Worm (Caenorhabditis elegans) whole organism, late embryonic: Measurements from ENCODE around the gene F31D4.5.

ENCODE experiments used
- C08G9.2 ChIP-seq: sonication (generic microtip); optimal IDR thresholded peaks from 2 replicates; lab custom pipeline; 2016; ENCODE audit warnings: mild to moderate bottlenecking, missing genetic modification characterization, moderate library complexity, missing compliant biosample characterization
- C38D4.7 ChIP-seq: fragments of 200-800 bp; sonication (Bioruptor generic); optimal IDR thresholded peaks from 2 replicates; lab custom pipeline; 2018; ENCODE audit warnings: mild to moderate bottlenecking, missing genetic modification characterization, moderate library complexity, missing compliant biosample characterization
- K09A11.1 ChIP-seq: sonication (generic microtip); optimal IDR thresholded peaks from 2 replicates; lab custom pipeline; 2017; ENCODE audit warnings: antibody characterized with exemption, mild to moderate bottlenecking, missing genetic modification characterization, missing compliant biosample characterization; ENCODE audit not compliant: insufficient read depth
- Y22D7AL.16 ChIP-seq: sonication (generic microtip); optimal IDR thresholded peaks from 2 replicates; lab custom pipeline; 2016; ENCODE audit warnings: missing genetic modification characterization, missing compliant biosample characterization
- ahr-1 ChIP-seq: sonication (generic microtip); optimal IDR thresholded peaks from 2 replicates; lab custom pipeline; 2016; ENCODE audit warnings: missing genetic modification characterization, missing compliant biosample characterization
- ama-1 ChIP-seq: fragments of 150-350 bp; optimal IDR thresholded peaks from 2 replicates; lab custom pipeline; 2014
- ceh-14 ChIP-seq: sonication (generic microtip); optimal IDR thresholded peaks from 2 replicates; lab custom pipeline; 2016; ENCODE audit warnings: missing genotype, missing genetic modification characterization, missing compliant biosample characterization
- ceh-19 ChIP-seq: fragments of 200-800 bp; sonication (Bioruptor generic); optimal IDR thresholded peaks from 2 replicates; lab custom pipeline; 2018; ENCODE audit warnings: mild to moderate bottlenecking, missing genetic modification characterization, missing compliant biosample characterization
- ceh-31 ChIP-seq: sonication (generic microtip); optimal IDR thresholded peaks from 2 replicates; lab custom pipeline; 2016; ENCODE audit warnings: missing genetic modification characterization, missing compliant biosample characterization
- ceh-34 ChIP-seq: sonication (generic microtip); optimal IDR thresholded peaks from 2 replicates; lab custom pipeline; 2016; ENCODE audit warnings: mild to moderate bottlenecking, missing genetic modification characterization, missing compliant biosample characterization
- ceh-6 ChIP-seq: fragments of 200-800 bp; sonication (Bioruptor generic); optimal IDR thresholded peaks from 2 replicates; lab custom pipeline; 2018; ENCODE audit warnings: mild to moderate bottlenecking, missing genetic modification characterization, missing compliant biosample characterization
- dmd-4 ChIP-seq: sonication (generic microtip); optimal IDR thresholded peaks from 2 replicates; lab custom pipeline; 2016; ENCODE audit warnings: borderline replicate concordance, missing genetic modification characterization, missing compliant biosample characterization
- elt-2 ChIP-seq: sonication (generic microtip); optimal IDR thresholded peaks from 2 replicates; lab custom pipeline; 2016; ENCODE audit warnings: missing genetic modification reagents, missing genetic modification characterization, missing compliant biosample characterization
- ets-4 ChIP-seq: sonication (generic microtip); optimal IDR thresholded peaks from 2 replicates; lab custom pipeline; 2016; ENCODE audit warnings: missing genetic modification characterization, missing compliant biosample characterization
- fax-1 ChIP-seq: sonication (generic microtip); optimal IDR thresholded peaks from 2 replicates; lab custom pipeline; 2016; ENCODE audit warnings: missing genotype, missing genetic modification characterization, missing compliant biosample characterization
- fkh-6 ChIP-seq: sonication (generic microtip); optimal IDR thresholded peaks from 2 replicates; lab custom pipeline; 2016; ENCODE audit warnings: missing genetic modification characterization, missing compliant biosample characterization
- gmeb-2 ChIP-seq: sonication (generic microtip); optimal IDR thresholded peaks from 2 replicates; lab custom pipeline; 2016; ENCODE audit warnings: missing genetic modification characterization, inconsistent platforms, missing compliant biosample characterization
- hlh-13 ChIP-seq: fragments of 200-800 bp; sonication (Bioruptor generic); optimal IDR thresholded peaks from 2 replicates; lab custom pipeline; 2018; ENCODE audit warnings: mild to moderate bottlenecking, missing genetic modification characterization, missing compliant biosample characterization
- lim-6 ChIP-seq: sonication (generic microtip); optimal IDR thresholded peaks from 2 replicates; lab custom pipeline; 2016; ENCODE audit warnings: missing genetic modification characterization, missing compliant biosample characterization
- madf-2 ChIP-seq: sonication (generic microtip); optimal IDR thresholded peaks from 2 replicates; lab custom pipeline; 2017; ENCODE audit warnings: missing genetic modification characterization, missing compliant biosample characterization
- nfya-1 ChIP-seq: sonication (generic microtip); optimal IDR thresholded peaks from 2 replicates; lab custom pipeline; 2017; ENCODE audit warnings: missing genetic modification characterization, mild to moderate bottlenecking, missing compliant biosample characterization, antibody characterized with exemption, moderate library complexity
- nhr-11 ChIP-seq: fragments of 150-350 bp; optimal IDR thresholded peaks from 2 replicates; lab custom pipeline; 2014; ENCODE audit warnings: missing biosample characterization, missing genetic modification characterization
- pag-3 ChIP-seq: sonication (generic microtip); optimal IDR thresholded peaks from 2 replicates; lab custom pipeline; 2016; ENCODE audit warnings: missing compliant biosample characterization, missing genetic modification characterization, borderline replicate concordance
- pat-9 ChIP-seq: fragments of 200-800 bp; sonication (Bioruptor generic); optimal IDR thresholded peaks from 2 replicates; lab custom pipeline; 2018; ENCODE audit warnings: mild to moderate bottlenecking, missing genetic modification characterization, moderate library complexity, missing compliant biosample characterization
- pha-2 ChIP-seq: sonication (generic microtip); optimal IDR thresholded peaks from 2 replicates; lab custom pipeline; 2017; ENCODE audit warnings: mild to moderate bottlenecking, missing genetic modification characterization, missing compliant biosample characterization
- ref-2 ChIP-seq: sonication (generic microtip); optimal IDR thresholded peaks from 2 replicates; lab custom pipeline; 2016; ENCODE audit warnings: missing genetic modification characterization, missing compliant biosample characterization
- rnt-1 ChIP-seq: sonication (generic microtip); optimal IDR thresholded peaks from 2 replicates; lab custom pipeline; 2016; ENCODE audit warnings: missing genetic modification characterization, missing compliant biosample characterization
- sox-2 ChIP-seq: fragments of 200-800 bp; sonication (Bioruptor generic); IDR thresholded peaks from 2 replicates; pipeline ENCODE4 v1.3.6; 2022; ENCODE audit warnings: missing genetic modification reagents, missing genetic modification characterization, missing compliant biosample characterization
- sox-4 ChIP-seq: sonication (generic microtip); optimal IDR thresholded peaks from 2 replicates; lab custom pipeline; 2017; ENCODE audit warnings: mild to moderate bottlenecking, missing genetic modification characterization, inconsistent platforms, missing compliant biosample characterization
- tbx-2 ChIP-seq: sonication (generic microtip); optimal IDR thresholded peaks from 2 replicates; lab custom pipeline; 2016; ENCODE audit warnings: missing genetic modification characterization, missing compliant biosample characterization
- tbx-7 ChIP-seq: sonication (generic microtip); optimal IDR thresholded peaks from 2 replicates; lab custom pipeline; 2016; ENCODE audit warnings: missing genotype, missing genetic modification characterization, missing compliant biosample characterization
- ttx-3 ChIP-seq: sonication (generic microtip); optimal IDR thresholded peaks from 2 replicates; lab custom pipeline; 2016; ENCODE audit warnings: missing genetic modification reagents, missing genetic modification characterization, missing compliant biosample characterization
- unc-3 ChIP-seq, 2 experiments: fragments of 200-800 bp in 1 of 2; sonication (Bioruptor generic) in 1 of 2; sonication (generic microtip) in 1 of 2; conservative IDR thresholded peaks in 1 of 2; optimal IDR thresholded peaks in 1 of 2; 2 replicates each; pipeline versions ENCODE4 v1.3.6 to Lab custom; 2016 to 2022; ENCODE audit warnings: missing compliant biosample characterization in 2 of 2, missing genetic modification characterization in 2 of 2, missing genetic modification reagents in 1 of 2
- unc-42 ChIP-seq: sonication (generic microtip); optimal IDR thresholded peaks from 2 replicates; lab custom pipeline; 2016; ENCODE audit warnings: missing genotype, missing genetic modification characterization, missing compliant biosample characterization
- zip-5 ChIP-seq: sonication (generic microtip); optimal IDR thresholded peaks from 2 replicates; lab custom pipeline; 2016; ENCODE audit warnings: missing genetic modification characterization, missing compliant biosample characterization

Gene F31D4.5

DNA sequence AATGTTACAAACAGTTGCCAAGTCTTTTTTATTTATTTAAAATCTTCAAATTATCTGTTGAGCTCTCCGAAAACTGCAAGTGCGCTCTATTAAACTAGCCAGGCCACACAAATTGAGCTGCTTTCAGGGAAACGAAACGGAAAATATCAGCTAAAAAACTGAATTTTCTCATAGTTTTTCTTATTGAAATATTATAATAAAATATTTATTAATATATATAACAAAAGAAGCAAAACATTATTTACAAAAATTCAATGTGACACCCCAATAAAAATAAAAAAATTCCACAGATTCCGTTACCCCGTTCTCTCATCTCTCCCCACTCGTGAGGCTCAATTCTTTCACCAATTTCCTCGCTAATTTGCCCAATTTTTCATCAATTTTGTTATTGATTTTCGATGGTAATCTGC lies 21.3 kb upstream of the F31D4.5 start (continued):
- TF ChIP-seq C38D4.7 (GFP tag; lab: Kevin White, UChicago) (no peak), gmeb-2 (tag; lab: Kevin White, UChicago) (no peak), elt-2 (tag; lab: Kevin White, UChicago) (peak; percentile 65), ets-4 (peak; percentile 43), ceh-6 (GFP tag; lab: Kevin White, UChicago) (no peak), ttx-3 (tag; lab: Kevin White, UChicago) (peak; percentile 61), zip-5 (peak; percentile 87), hlh-13 (GFP tag; lab: Kevin White, UChicago) (no peak), fkh-6 (tag; lab: Kevin White, UChicago) (peak; percentile 15), sox-2 (GFP tag; lab: Robert Waterston, UW) (no peak), dmd-4 (tag; lab: Kevin White, UChicago) (no peak), sox-4 (tag; lab: Kevin White, UChicago) (peak; percentile 12), ceh-14 (tag; lab: Kevin White, UChicago) (peak; percentile 55), C08G9.2 (peak; percentile 11), fax-1 (tag; lab: Kevin White, UChicago) (peak; percentile 6), tbx-7 (tag; lab: Kevin White, UChicago) (peak; percentile 23), unc-42 (peak; percentile 78), pat-9 (tag; lab: Kevin White, UChicago) (no peak), pag-3 (tag; lab: Kevin White, UChicago) (no peak), pha-2 (peak; percentile 75), lim-6 (tag; lab: Kevin White, UChicago) (no peak), K09A11.1 (no peak), madf-2 (tag; lab: Kevin White, UChicago) (no peak), ceh-34 (peak; percentile 1), ama-1 (no peak), unc-3 (GFP tag; conservative IDR thresholded peaks at IDR 0.05; lab: Robert Waterston, UW) (no peak), unc-3 (tag; optimal IDR thresholded peaks at IDR 0.05; lab: Kevin White, UChicago) (peak; percentile 10)

DNA sequence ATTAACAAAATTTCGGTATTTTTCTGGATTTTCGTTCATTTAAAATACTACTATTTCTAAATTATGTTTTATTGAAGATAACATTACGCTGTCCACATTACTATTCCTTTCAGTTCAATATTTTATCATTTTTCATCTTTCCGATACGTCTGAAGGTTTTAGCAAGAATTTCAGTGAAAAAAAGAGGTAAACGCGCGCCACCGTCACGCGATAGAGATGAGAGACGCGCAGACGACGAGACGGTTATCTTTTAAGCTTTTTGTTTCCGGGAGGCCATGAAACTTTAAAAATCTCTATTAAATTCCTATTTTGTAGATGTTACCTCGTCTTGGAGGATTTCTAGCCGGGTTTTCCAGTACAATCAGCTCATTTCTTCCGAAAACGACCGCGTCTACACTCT lies 16.1 kb upstream of the F31D4.5 start, which contains the start of gene mrps-12:
TSS of gene mrps-12 (plus strand) at position 316 of the 400 bp plus-strand sequence.
- no peak for TF ChIP-seq nhr-11
- TF ChIP-seq nfya-1 (tag; lab: Kevin White, UChicago): peak; percentile 1
- TF ChIP-seq, all 69 proteins: peak for 1

- TF ChIP-seq ttx-3 (tag; lab: Kevin White, UChicago) (no peak), ceh-19 (GFP tag; lab: Kevin White, UChicago) (no peak), tbx-7 (tag; lab: Kevin White, UChicago) (no peak), Y22D7AL.16 (tag; lab: Kevin White, UChicago) (no peak), sox-4 (tag; lab: Kevin White, UChicago) (no peak), unc-3 (GFP tag; conservative IDR thresholded peaks at IDR 0.05; lab: Robert Waterston, UW) (no peak), unc-3 (tag; optimal IDR thresholded peaks at IDR 0.05; lab: Kevin White, UChicago) (no peak), ahr-1 (tag; lab: Kevin White, UChicago) (no peak)
Measured at ce11 chrV:20838565-20838964, 15.3 kb upstream of the F31D4.5 start, which contains the start of gene exos-7. Gene exos-7 (plus strand): TSS chrV:20838865.

- TF ChIP-seq rnt-1 (tag; lab: Kevin White, UChicago): peak; percentile 11
- TF ChIP-seq tbx-2 (tag; lab: Kevin White, UChicago): peak; percentile 35
- peak; percentile 10 for TF ChIP-seq ceh-34
- peak; percentile 63 for TF ChIP-seq C08G9.2
- TF ChIP-seq tbx-7 (tag; lab: Kevin White, UChicago): peak; percentile 4
- TF ChIP-seq ref-2 (tag; lab: Kevin White, UChicago): peak; percentile 49
- TF ChIP-seq ceh-31 (tag; lab: Kevin White, UChicago): peak; percentile 62
Measured at ce11 chrV:20839307-20839909, 14.5 kb upstream of the F31D4.5 start.
